Worm (Caenorhabditis elegans) whole organism, L1 larva: Measurements from ENCODE around the gene grd-14.

ENCODE experiments used
- efl-3 ChIP-seq: fragments of 200-800 bp; sonication (Bioruptor generic); optimal IDR thresholded peaks from 2 replicates; lab custom pipeline; 2018; ENCODE audit warnings: mild to moderate bottlenecking, missing genetic modification characterization, missing compliant biosample characterization
- fkh-10 ChIP-seq: sonication (generic microtip); optimal IDR thresholded peaks from 2 replicates; lab custom pipeline; 2017; ENCODE audit warnings: missing biosample characterization, missing genetic modification reagents, missing genetic modification characterization
- grh-1 ChIP-seq: fragments of 200-800 bp; sonication (Bioruptor generic); IDR thresholded peaks from 2 replicates; pipeline ENCODE4 v1.3.6; 2022; ENCODE audit warnings: missing genetic modification reagents, missing genetic modification characterization, missing compliant biosample characterization
- nhr-71 ChIP-seq: sonication (generic microtip); optimal IDR thresholded peaks from 2 replicates; lab custom pipeline; 2016; ENCODE audit warnings: mild to moderate bottlenecking, missing genetic modification characterization, moderate library complexity, missing compliant biosample characterization
- skn-1 ChIP-seq: fragments of 150-350 bp; optimal IDR thresholded peaks from 2 replicates; lab custom pipeline; 2014; ENCODE audit warnings: missing biosample characterization, missing genetic modification characterization
- unc-130 ChIP-seq: fragments of 150-350 bp; optimal IDR thresholded peaks from 2 replicates; lab custom pipeline; 2017; ENCODE audit warnings: missing biosample characterization, missing genetic modification characterization, inconsistent platforms
- unc-30 ChIP-seq: sonication (generic microtip); optimal IDR thresholded peaks from 2 replicates; lab custom pipeline; 2017; ENCODE audit warnings: missing biosample characterization, missing genetic modification characterization

- TF ChIP-seq skn-1 (tag; lab: Kevin White, UChicago) (no peak), fkh-10 (GFP tag; lab: Kevin White, UChicago) (peak; percentile 45), grh-1 (GFP tag; lab: Robert Waterston, UW) (no peak), unc-30 (tag; lab: Kevin White, UChicago) (no peak), unc-130 (tag; lab: Kevin White, UChicago) (no peak), efl-3 (GFP tag; lab: Kevin White, UChicago) (no peak), nhr-71 (tag; lab: Kevin White, UChicago) (no peak)
Observed at ce11 chrX:8489886-8490285, 9.9 kb upstream of the grd-14 start.
